Worm (Caenorhabditis elegans) whole organism, young adult: ENCODE measurements around the gene algn-5.

ENCODE experiments used
- B0035.1 ChIP-seq: sonication (generic microtip); optimal IDR thresholded peaks from 2 replicates; lab custom pipeline; 2016; ENCODE audit warnings: missing genetic modification characterization, mild to moderate bottlenecking, missing compliant biosample characterization, missing genotype, missing genetic modification reagents
- F37B4.10 ChIP-seq: fragments of 200-800 bp; sonication (Bioruptor generic); IDR thresholded peaks from 2 replicates; pipeline ENCODE4 v1.3.6; 2022; ENCODE audit warnings: missing genetic modification characterization, missing compliant biosample characterization
- F39B2.1 ChIP-seq: fragments of 200-800 bp; sonication (Bioruptor generic); IDR thresholded peaks from 2 replicates; pipeline ENCODE4 v1.3.6; 2022; ENCODE audit warnings: missing genetic modification reagents, missing genetic modification characterization, missing compliant biosample characterization
- Y53G8AR.9 ChIP-seq: fragments of 200-800 bp; sonication (Bioruptor generic); conservative IDR thresholded peaks from 2 replicates; pipeline ENCODE4 v1.3.6; 2022; ENCODE audit warnings: missing genetic modification reagents, missing genetic modification characterization, missing compliant biosample characterization
- aptf-3 ChIP-seq: fragments of 200-800 bp; sonication (Bioruptor generic); IDR thresholded peaks from 2 replicates; pipeline ENCODE4 v1.3.6; 2022; ENCODE audit warnings: missing genetic modification characterization, missing compliant biosample characterization
- atf-7 ChIP-seq: sonication (generic microtip); optimal IDR thresholded peaks from 2 replicates; lab custom pipeline; 2017; ENCODE audit warnings: mild to moderate bottlenecking, missing genetic modification characterization, missing compliant biosample characterization
- athp-1 ChIP-seq: sonication (generic microtip); optimal IDR thresholded peaks from 2 replicates; lab custom pipeline; 2017; ENCODE audit warnings: mild to moderate bottlenecking, missing genetic modification characterization, missing compliant biosample characterization
- attf-6 ChIP-seq: fragments of 200-800 bp; sonication (Bioruptor generic); IDR thresholded peaks from 2 replicates; pipeline ENCODE4 v1.3.6; 2022; ENCODE audit warnings: missing genetic modification reagents, missing genetic modification characterization, missing compliant biosample characterization
- cebp-1 ChIP-seq, 2 experiments: fragments of 200-800 bp in 1 of 2; sonication (Bioruptor generic) in 1 of 2; sonication (generic microtip) in 1 of 2; IDR thresholded peaks in 1 of 2; optimal IDR thresholded peaks in 1 of 2; 2 replicates each; pipeline versions ENCODE4 v1.3.6 to Lab custom; 2017 to 2022; ENCODE audit warnings: missing compliant biosample characterization in 2 of 2, missing genetic modification characterization in 2 of 2, mild to moderate bottlenecking in 1 of 2, missing genetic modification reagents in 1 of 2, moderate library complexity in 1 of 2
- cebp-2 ChIP-seq: fragments of 200-800 bp; sonication (Bioruptor generic); IDR thresholded peaks from 2 replicates; pipeline ENCODE4 v1.3.6; 2022; ENCODE audit warnings: missing genetic modification characterization, missing compliant biosample characterization
- ceh-100 ChIP-seq: fragments of 200-800 bp; sonication (Bioruptor generic); IDR thresholded peaks from 2 replicates; pipeline ENCODE4 v1.3.6; 2022; ENCODE audit warnings: missing genetic modification reagents, missing genetic modification characterization, missing compliant biosample characterization
- ceh-79 ChIP-seq: sonication (generic microtip); optimal IDR thresholded peaks from 2 replicates; lab custom pipeline; 2017; ENCODE audit warnings: mild to moderate bottlenecking, missing genetic modification characterization, missing compliant biosample characterization
- chd-7 ChIP-seq: sonication (generic microtip); optimal IDR thresholded peaks from 2 replicates; lab custom pipeline; 2016; ENCODE audit warnings: mild to moderate bottlenecking, missing genetic modification characterization, moderate library complexity, missing compliant biosample characterization
- dpff-1 ChIP-seq: sonication (generic microtip); optimal IDR thresholded peaks from 2 replicates; lab custom pipeline; 2017; ENCODE audit warnings: mild to moderate bottlenecking, missing genetic modification characterization, missing compliant biosample characterization
- dpl-1 ChIP-seq: fragments of 150-350 bp; optimal IDR thresholded peaks from 2 replicates; lab custom pipeline; 2014; ENCODE audit warnings: missing biosample characterization, missing genetic modification reagents, missing genetic modification characterization
- efl-1 ChIP-seq: fragments of 150-350 bp; optimal IDR thresholded peaks from 2 replicates; lab custom pipeline; 2014; ENCODE audit warnings: missing biosample characterization, missing genetic modification reagents, missing genetic modification characterization
- egl-18 ChIP-seq: fragments of 200-800 bp; sonication (Bioruptor generic); IDR thresholded peaks from 2 replicates; pipeline ENCODE4 v1.3.6; 2022; ENCODE audit warnings: missing genetic modification reagents, missing genetic modification characterization, missing compliant biosample characterization
- egl-44 ChIP-seq: fragments of 200-800 bp; sonication (Bioruptor generic); IDR thresholded peaks from 2 replicates; pipeline ENCODE4 v1.3.6; 2022; ENCODE audit warnings: missing genetic modification reagents, missing genetic modification characterization, missing compliant biosample characterization
- egrh-3 ChIP-seq: fragments of 200-800 bp; sonication (Bioruptor generic); IDR thresholded peaks from 2 replicates; pipeline ENCODE4 v1.3.6; 2022; ENCODE audit warnings: missing genetic modification reagents, missing genetic modification characterization, missing compliant biosample characterization
- ekl-4 ChIP-seq: fragments of 200-800 bp; sonication (Bioruptor generic); IDR thresholded peaks from 2 replicates; pipeline ENCODE4 v1.3.6; 2022; ENCODE audit warnings: missing genetic modification reagents, missing genetic modification characterization, missing compliant biosample characterization
- hlh-12 ChIP-seq: sonication (generic microtip); optimal IDR thresholded peaks from 2 replicates; lab custom pipeline; 2016; ENCODE audit warnings: missing genetic modification characterization, missing compliant biosample characterization
- hmg-1.2 ChIP-seq: fragments of 200-800 bp; sonication (Bioruptor generic); IDR thresholded peaks from 2 replicates; pipeline ENCODE4 v1.3.6; 2022; ENCODE audit warnings: missing genetic modification reagents, missing genetic modification characterization, missing compliant biosample characterization
- hsf-1 ChIP-seq: fragments of 200-800 bp; sonication (Bioruptor generic); IDR thresholded peaks from 2 replicates; pipeline ENCODE4 v1.3.6; 2022; ENCODE audit warnings: missing genetic modification reagents, missing genetic modification characterization, missing compliant biosample characterization
- lag-1 ChIP-seq: fragments of 200-800 bp; sonication (Bioruptor generic); IDR thresholded peaks from 2 replicates; pipeline ENCODE4 v1.3.6; 2022; ENCODE audit warnings: missing genetic modification reagents, missing genetic modification characterization, missing compliant biosample characterization
- lir-1 ChIP-seq: fragments of 200-800 bp; sonication (Bioruptor generic); conservative IDR thresholded peaks from 2 replicates; pipeline ENCODE4 v1.3.6; 2022; ENCODE audit warnings: missing genetic modification reagents, missing genetic modification characterization, missing compliant biosample characterization
- lsl-1 ChIP-seq: fragments of 200-800 bp; sonication (Bioruptor generic); optimal IDR thresholded peaks from 2 replicates; lab custom pipeline; 2018; ENCODE audit warnings: mild to moderate bottlenecking, missing genetic modification characterization, moderate library complexity, missing compliant biosample characterization
- mcd-1 ChIP-seq: fragments of 200-800 bp; sonication (Bioruptor generic); IDR thresholded peaks from 2 replicates; pipeline ENCODE4 v1.3.6; 2022; ENCODE audit warnings: missing genetic modification reagents, missing genetic modification characterization, missing compliant biosample characterization
- mel-28 ChIP-seq: sonication (generic microtip); optimal IDR thresholded peaks from 2 replicates; lab custom pipeline; 2016; ENCODE audit warnings: borderline replicate concordance, mild to moderate bottlenecking, missing genetic modification characterization, missing compliant biosample characterization
- mxl-1 ChIP-seq: sonication (generic microtip); optimal IDR thresholded peaks from 2 replicates; lab custom pipeline; 2016; ENCODE audit warnings: missing genetic modification characterization, missing compliant biosample characterization
- nfya-1 ChIP-seq: sonication (generic microtip); optimal IDR thresholded peaks from 2 replicates; lab custom pipeline; 2017; ENCODE audit warnings: antibody characterized with exemption, missing compliant biosample characterization, missing genetic modification characterization, borderline replicate concordance; ENCODE audit not compliant: insufficient read depth
- nhr-80 ChIP-seq: sonication (generic microtip); optimal IDR thresholded peaks from 2 replicates; lab custom pipeline; 2016; ENCODE audit warnings: missing genetic modification characterization, missing compliant biosample characterization
- nhr-90 ChIP-seq: sonication (generic microtip); optimal IDR thresholded peaks from 2 replicates; lab custom pipeline; 2016; ENCODE audit warnings: missing genotype, mild to moderate bottlenecking, missing genetic modification characterization, missing compliant biosample characterization
- rcor-1 ChIP-seq: fragments of 200-800 bp; sonication (Bioruptor generic); IDR thresholded peaks from 2 replicates; pipeline ENCODE4 v1.3.6; 2022; ENCODE audit warnings: missing genetic modification reagents, missing genetic modification characterization, missing compliant biosample characterization
- rec-8 ChIP-seq, 2 experiments: sonication (generic microtip); optimal IDR thresholded peaks; 2 replicates each; lab custom pipeline; 2016; ENCODE audit warnings: mild to moderate bottlenecking in 2 of 2, missing genetic modification characterization in 2 of 2, missing genetic modification reagents in 2 of 2, missing genotype in 2 of 2, missing biosample characterization in 1 of 2, missing compliant biosample characterization in 1 of 2, moderate library complexity in 1 of 2
- snpc-1.1 ChIP-seq: sonication (generic microtip); optimal IDR thresholded peaks from 2 replicates; lab custom pipeline; 2017; ENCODE audit warnings: missing genetic modification characterization, mild to moderate bottlenecking, missing compliant biosample characterization, antibody characterized with exemption, moderate library complexity, missing genotype, missing genetic modification reagents; ENCODE audit not compliant: insufficient read depth
- snpc-1.3 ChIP-seq: sonication (generic microtip); optimal IDR thresholded peaks from 2 replicates; lab custom pipeline; 2017; ENCODE audit warnings: missing genetic modification characterization, mild to moderate bottlenecking, missing compliant biosample characterization, antibody characterized with exemption, moderate library complexity, missing genotype, missing genetic modification reagents; ENCODE audit not compliant: insufficient read depth
- snpc-4 ChIP-seq, 5 experiments: fragments of 150-350 bp in 1 of 5; sonication (generic microtip) in 4 of 5; optimal IDR thresholded peaks; 2 replicates each; lab custom pipeline; 2014 to 2018; ENCODE audit warnings: missing genetic modification characterization in 5 of 5, missing biosample characterization in 3 of 5, antibody characterized with exemption in 2 of 5, mild to moderate bottlenecking in 2 of 5, missing compliant biosample characterization in 2 of 5, missing genotype in 2 of 5, moderate library complexity in 2 of 5, missing genetic modification reagents in 1 of 5
- somi-1 ChIP-seq: fragments of 200-800 bp; sonication (Bioruptor generic); optimal IDR thresholded peaks from 2 replicates; lab custom pipeline; 2018; ENCODE audit warnings: mild to moderate bottlenecking, missing genetic modification characterization, missing compliant biosample characterization
- tbx-9 ChIP-seq: sonication (generic microtip); optimal IDR thresholded peaks from 2 replicates; lab custom pipeline; 2016; ENCODE audit warnings: borderline replicate concordance, missing genetic modification characterization, inconsistent platforms, missing compliant biosample characterization
- zim-3 ChIP-seq: sonication (generic microtip); optimal IDR thresholded peaks from 2 replicates; lab custom pipeline; 2017; ENCODE audit warnings: mild to moderate bottlenecking, missing genetic modification characterization, moderate library complexity, missing compliant biosample characterization
- ztf-18 ChIP-seq: sonication (generic microtip); optimal IDR thresholded peaks from 2 replicates; lab custom pipeline; 2016; ENCODE audit warnings: missing genotype, mild to moderate bottlenecking, missing genetic modification characterization, missing compliant biosample characterization
- ztf-22 ChIP-seq: fragments of 200-800 bp; sonication (Bioruptor generic); optimal IDR thresholded peaks from 2 replicates; lab custom pipeline; 2018; ENCODE audit warnings: mild to moderate bottlenecking, missing genetic modification characterization, moderate library complexity, missing compliant biosample characterization

Gene algn-5

DNA sequence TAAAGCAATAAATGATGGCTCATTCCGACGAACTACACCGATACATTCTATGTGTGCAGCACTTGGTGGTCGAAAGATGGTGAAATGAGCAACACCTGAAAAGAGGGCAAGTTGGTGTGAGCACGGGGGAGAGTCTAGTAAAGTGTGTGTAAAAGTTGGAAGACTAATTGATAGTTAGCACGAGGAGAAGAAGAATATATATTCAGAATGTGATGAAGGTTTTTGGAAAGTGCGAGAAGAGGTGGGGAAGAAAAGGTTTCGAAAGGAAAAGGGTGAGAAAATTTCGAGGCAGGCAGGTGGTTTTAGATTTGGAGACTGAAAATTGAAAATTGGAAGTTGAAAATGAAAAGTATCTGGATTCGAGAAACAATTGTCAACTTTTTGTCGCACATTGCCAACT lies 43.2 kb upstream of the algn-5 start, which contains the start of gene Y45G5AM.6:
TSS of gene Y45G5AM.6 (minus strand) at position 101 of the 400 bp plus-strand sequence.
- TF ChIP-seq somi-1 (GFP tag; lab: Kevin White, UChicago) (no peak), mcd-1 (GFP tag; lab: Robert Waterston, UW) (no peak), nhr-80 (tag; lab: Kevin White, UChicago) (no peak), nfya-1 (tag; lab: Kevin White, UChicago) (no peak), Y53G8AR.9 (no peak), egl-44 (no peak), F39B2.1 (GFP tag; lab: Robert Waterston, UW) (no peak), rec-8 (tag; optimal IDR thresholded peaks at IDR 0.05; lab: Kevin White, UChicago) (no peak), dpff-1 (tag; lab: Kevin White, UChicago) (no peak), athp-1 (no peak), hsf-1 (no peak), ztf-22 (GFP tag; lab: Kevin White, UChicago) (no peak), lag-1 (GFP tag; lab: Robert Waterston, UW) (no peak)

DNA sequence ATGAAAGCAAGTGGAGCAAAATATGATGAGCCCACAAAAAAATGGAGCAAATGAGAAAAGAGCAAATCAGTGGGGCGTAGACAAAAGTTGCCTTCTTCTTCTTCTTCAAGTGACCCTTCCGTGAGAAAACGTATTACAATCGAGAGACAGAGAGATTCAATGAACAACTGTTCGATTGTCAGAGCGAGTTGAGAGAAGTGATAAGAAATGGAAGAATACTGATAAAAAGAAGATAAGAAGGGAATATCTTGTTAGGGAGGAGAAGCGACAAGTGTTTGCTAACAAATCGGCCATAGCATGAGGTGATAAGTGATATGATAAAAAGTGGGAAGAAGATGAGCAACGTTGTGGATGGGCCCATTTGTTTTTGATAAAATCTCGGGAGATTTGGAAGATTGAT lies 38.1 kb upstream of the algn-5 start:
- TF ChIP-seq F37B4.10 (GFP tag; lab: Robert Waterston, UW) (no peak), ceh-79 (tag; lab: Kevin White, UChicago) (no peak), tbx-9 (tag; lab: Kevin White, UChicago) (no peak), nhr-90 (no peak), cebp-2 (GFP tag; lab: Robert Waterston, UW) (no peak), attf-6 (GFP tag; lab: Robert Waterston, UW) (no peak), lsl-1 (GFP tag; lab: Kevin White, UChicago) (no peak), ceh-100 (GFP tag; lab: Robert Waterston, UW) (no peak), lir-1 (GFP tag; lab: Robert Waterston, UW) (no peak), hlh-12 (tag; lab: Kevin White, UChicago) (no peak), aptf-3 (no peak), snpc-1.1 (tag; lab: Kevin White, UChicago) (no peak), snpc-1.3 (no peak), cebp-1 (GFP tag; IDR thresholded peaks at IDR 0.05; lab: Robert Waterston, UW) (no peak), cebp-1 (tag; optimal IDR thresholded peaks at IDR 0.05; lab: Kevin White, UChicago) (no peak), hmg-1.2 (GFP tag; lab: Robert Waterston, UW) (no peak), egl-18 (GFP tag; lab: Robert Waterston, UW) (no peak), atf-7 (tag; lab: Kevin White, UChicago) (no peak)
- TF ChIP-seq, all 124 proteins: peak for 0

DNA sequence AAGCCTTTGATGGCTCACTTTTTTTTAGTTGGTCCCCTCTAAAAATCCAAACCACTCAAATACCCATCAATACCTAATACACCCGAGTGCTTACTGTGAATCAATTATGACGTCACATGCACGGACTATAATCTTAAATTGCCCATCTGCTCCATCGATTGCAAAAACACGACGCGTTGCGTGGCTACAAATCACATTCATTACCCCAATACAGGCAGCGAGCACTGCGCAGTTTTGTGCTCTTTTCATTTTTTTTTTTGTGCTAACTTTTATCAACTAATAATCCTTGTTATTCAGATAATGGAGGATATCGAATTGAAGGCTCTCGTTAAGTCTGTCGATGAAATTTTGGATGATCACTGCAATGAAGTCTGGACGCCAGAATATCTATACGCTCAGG lies 35.3 kb upstream of the algn-5 start, which contains the start of gene Y45G5AM.5:
TSS of gene Y45G5AM.5 (plus strand) at position 301 of the 400 bp plus-strand sequence.
- TF ChIP-seq nhr-90, result no peak
- no peak for TF ChIP-seq zim-3
- no peak for TF ChIP-seq chd-7

DNA sequence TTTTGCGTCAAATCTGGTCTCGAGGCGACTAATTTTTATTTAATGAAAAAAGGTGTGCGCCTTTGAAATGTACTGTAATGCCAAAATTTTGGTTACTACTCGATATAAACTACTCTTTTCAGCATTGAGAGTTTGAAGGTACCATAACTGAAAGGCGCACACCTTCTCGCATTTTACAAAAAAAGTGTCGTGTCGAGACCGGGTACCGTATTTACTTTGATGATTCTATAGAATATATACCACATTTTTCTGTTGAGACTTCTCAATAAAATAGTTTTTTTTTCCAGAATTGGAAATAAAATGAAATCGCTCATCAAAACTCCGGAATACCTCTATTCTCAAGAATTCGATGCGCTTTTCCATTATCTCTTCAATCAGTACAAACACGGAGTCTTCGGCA lies 32.5 kb upstream of the algn-5 start, which contains the start of gene Y45G5AM.4:
TSS of gene Y45G5AM.4 (plus strand) at position 301 of the 400 bp plus-strand sequence.
- TF ChIP-seq mel-28 (no peak), chd-7 (no peak), rcor-1 (no peak), B0035.1 (tag; lab: Kevin White, UChicago) (no peak), snpc-4 (GFP tag; optimal IDR thresholded peaks at IDR 0.05; lab: Kevin White, UChicago) (no peak), snpc-4 (tag; optimal IDR thresholded peaks at IDR 0.05; lab: Kevin White, UChicago) (no peak), dpl-1 (GFP tag; lab: Kevin White, UChicago) (no peak), mxl-1 (no peak), efl-1 (no peak), egrh-3 (GFP tag; lab: Robert Waterston, UW) (no peak), ztf-18 (tag; lab: Kevin White, UChicago) (no peak), ekl-4 (GFP tag; lab: Robert Waterston, UW) (no peak)
